Fruit fly (Drosophila melanogaster): ENCODE data around the gene Ac76E.

- TF ChIP-seq CG6792 (GFP tag; optimal IDR thresholded peaks at IDR 0.05): no peak
- no peak for TF ChIP-seq Eip93F (GFP tag; optimal IDR thresholded peaks at IDR 0.05)
- no peak for TF ChIP-seq CG11294 (GFP tag; IDR thresholded peaks at IDR 0.05)
- no peak for TF ChIP-seq CG3032 (tag; optimal IDR thresholded peaks at IDR 0.05)
- no peak for TF ChIP-seq Gug (GFP tag; IDR thresholded peaks at IDR 0.05)
- no peak for TF ChIP-seq Sox102F (GFP tag; optimal IDR thresholded peaks at IDR 0.05)
- TF ChIP-seq CG3919 (GFP tag; optimal IDR thresholded peaks at IDR 0.05): no peak
- TF ChIP-seq Hr4 (GFP tag; optimal IDR thresholded peaks at IDR 0.05): no peak
- TF ChIP-seq Sox15 (GFP tag; optimal IDR thresholded peaks at IDR 0.05): no peak
- peak; percentile 38 for TF ChIP-seq dsx (GFP tag; optimal IDR thresholded peaks at IDR 0.05; ENCODE audit: poor library complexity, severe bottlenecking)
Measured at dm6 chr3L:19924771-19925304, 14.2 kb upstream of the Ac76E start, which contains the start of gene Grasp65.

All from whole organism, prepupa.